Fruit fly (Drosophila melanogaster): ENCODE measurements around the gene Nepl3.

The Nepl3 gene

dm6 chr2L:5085561-5085960 is 27.5 kb upstream of the Nepl3 start:
- TF ChIP-seq CG8478 (optimal IDR thresholded peaks at IDR 0.05): no peak
- TF ChIP-seq CTCF (optimal IDR thresholded peaks at IDR 0.05): no peak

DNA sequence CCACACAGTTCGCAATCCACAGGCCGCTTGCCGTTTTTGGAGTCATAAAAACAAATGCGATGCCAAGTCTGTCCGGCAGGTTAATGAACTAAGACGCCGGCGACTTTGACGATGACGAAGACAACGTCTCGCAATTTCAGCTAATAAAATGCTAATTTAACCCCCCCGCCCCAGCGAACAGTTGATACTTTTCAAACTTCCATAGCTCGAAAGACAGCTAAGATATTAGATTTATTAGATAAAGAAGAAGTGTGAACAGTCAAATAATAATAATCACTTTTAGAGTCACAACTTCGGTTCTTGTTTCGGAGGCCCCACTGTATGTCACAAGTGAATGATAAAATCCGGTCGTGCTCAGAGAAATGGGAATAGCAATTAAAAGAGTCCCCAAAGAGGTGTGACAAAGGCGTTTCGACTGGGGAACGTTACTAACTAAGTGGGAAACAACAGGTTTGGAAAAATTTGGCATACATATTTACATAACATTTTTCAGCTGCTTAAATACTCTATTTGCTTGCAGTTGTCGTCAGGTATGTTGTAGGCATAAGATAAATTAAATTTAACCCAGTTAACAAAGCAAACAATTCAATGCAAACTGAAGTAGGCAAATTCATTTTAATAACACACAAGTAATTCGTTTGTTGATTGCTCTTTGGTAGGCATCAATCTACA is 26.7 kb upstream of the Nepl3 start:
- TF ChIP-seq CG8478 (optimal IDR thresholded peaks at IDR 0.05) (no peak), CTCF (optimal IDR thresholded peaks at IDR 0.05) (no peak)

DNA sequence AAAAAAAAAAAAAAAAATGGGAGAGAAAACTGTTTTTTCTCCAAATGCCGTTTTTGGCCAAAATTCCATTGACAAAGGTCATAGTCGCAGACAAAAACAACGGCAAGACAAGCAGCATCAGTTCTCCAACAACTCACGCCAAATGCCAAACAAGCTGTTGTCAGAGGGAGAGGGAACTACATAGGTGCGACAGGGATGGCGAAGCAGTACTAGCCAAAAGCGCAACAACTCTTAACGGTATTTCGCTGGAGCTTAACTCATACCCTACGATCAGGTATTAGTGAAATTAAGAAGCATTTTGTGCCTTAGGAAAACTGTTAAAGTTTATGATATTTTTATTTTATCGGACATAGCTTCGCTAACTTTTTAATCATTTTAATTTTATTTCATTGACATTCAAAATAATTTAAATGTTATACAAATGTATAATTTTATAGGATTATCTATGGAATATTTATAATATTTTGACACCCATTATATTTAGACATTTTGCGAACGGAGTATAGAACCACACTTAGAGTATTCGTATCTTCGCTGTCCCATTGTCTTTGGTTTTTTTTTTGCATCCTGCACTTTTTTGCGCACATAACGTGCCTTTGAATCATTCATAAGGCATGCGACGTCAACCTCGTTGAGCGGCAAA is 22.3 kb upstream of the Nepl3 start:
- TF ChIP-seq CG8478 (optimal IDR thresholded peaks at IDR 0.05) (no peak), CTCF (optimal IDR thresholded peaks at IDR 0.05) (no peak)

DNA sequence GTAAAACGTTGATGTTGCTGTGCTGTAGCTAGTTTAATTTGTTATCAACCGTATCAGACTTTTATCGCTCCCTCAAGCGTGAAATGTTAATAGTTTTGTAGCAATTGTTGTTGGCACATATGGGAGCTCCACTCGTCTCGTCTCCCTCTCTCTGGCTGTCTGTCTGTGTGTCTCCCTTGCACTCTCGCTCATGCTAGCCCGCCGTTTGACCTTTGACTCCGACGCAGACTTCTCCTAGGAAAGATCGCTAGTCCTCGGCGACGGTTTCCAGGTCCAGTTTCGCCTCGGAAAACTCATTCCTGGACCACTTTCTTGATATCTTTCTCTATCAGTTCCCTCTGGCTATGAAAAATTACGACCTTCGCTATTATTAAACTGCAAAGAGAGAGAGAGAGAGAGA is 21.2 kb upstream of the Nepl3 start:
- no peak for TF ChIP-seq CG8478 (optimal IDR thresholded peaks at IDR 0.05)
- no peak for TF ChIP-seq CTCF (optimal IDR thresholded peaks at IDR 0.05)

dm6 chr2L:5072357-5072756 is 14.3 kb upstream of the Nepl3 start:
- no peak for TF ChIP-seq CTCF (optimal IDR thresholded peaks at IDR 0.05)
- TF ChIP-seq CG8478 (optimal IDR thresholded peaks at IDR 0.05): no peak

dm6 chr2L:5070797-5071579 is 12.9 kb upstream of the Nepl3 start, which contains the start of gene RpL37A:
TSS of gene RpL37A (plus strand) at chr2L:5070957.
- peak; percentile 5 to 54 for TF ChIP-seq CTCF (optimal IDR thresholded peaks at IDR 0.05)
- TF ChIP-seq CG8478 (optimal IDR thresholded peaks at IDR 0.05): no peak

dm6 chr2L:5063936-5064335 is 5.9 kb upstream of the Nepl3 start:
- TF ChIP-seq CTCF (optimal IDR thresholded peaks at IDR 0.05) (no peak), CG8478 (optimal IDR thresholded peaks at IDR 0.05) (no peak)

DNA sequence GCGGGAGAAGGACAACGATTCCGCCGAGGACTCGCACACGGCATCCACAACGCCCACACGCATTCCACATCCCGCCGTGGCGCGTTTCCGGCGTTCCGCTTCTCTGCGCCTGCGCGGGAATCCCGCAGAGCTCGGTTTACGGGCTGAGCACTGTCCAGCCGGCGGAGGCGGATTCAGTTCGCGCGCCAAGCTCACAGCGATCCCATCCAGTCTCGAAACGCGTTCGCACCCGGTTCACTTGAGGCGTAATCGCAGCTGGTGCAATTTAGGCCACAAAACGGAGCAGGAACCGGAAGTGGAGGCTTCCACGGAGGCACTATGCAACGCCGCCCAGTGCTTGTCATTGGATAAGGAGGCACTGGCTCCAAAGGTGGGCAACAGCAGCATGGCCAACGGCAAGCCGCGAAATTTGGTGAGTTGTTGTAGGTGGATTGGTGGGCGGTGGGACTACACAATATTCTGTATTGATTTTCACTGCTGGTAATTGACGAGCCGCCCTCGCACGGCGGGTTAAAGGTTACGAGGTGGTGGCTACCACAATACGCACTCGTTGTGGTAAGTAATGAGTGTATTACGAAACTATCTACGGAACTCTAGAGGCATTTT is 4.9 kb upstream of the Nepl3 start:
- TF ChIP-seq CTCF (optimal IDR thresholded peaks at IDR 0.05) (no peak), CG8478 (optimal IDR thresholded peaks at IDR 0.05) (no peak)

DNA sequence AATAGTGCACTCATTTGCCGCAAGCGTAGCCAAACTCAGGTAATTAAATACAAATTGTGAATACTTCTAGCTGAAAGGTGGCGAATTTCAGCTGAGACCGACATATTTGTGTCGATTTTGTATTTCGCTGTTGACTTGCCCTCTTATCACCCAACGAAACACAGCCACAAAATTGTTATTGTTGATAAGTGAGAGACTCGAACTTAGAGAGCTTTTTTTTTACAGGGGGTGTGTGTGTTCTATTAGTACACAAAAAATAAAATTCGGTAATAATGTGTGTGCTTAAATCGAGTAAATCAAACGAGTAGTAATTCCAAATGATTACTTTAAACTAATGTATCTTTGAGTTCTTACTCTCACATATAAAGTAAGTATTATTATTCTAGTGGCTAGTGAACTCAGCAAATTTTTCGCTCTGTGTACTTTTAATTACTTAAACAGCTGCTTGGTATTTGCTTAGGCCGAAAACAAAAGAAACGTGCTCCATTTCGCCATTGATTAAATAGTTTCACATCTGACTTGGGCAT is 3.0 kb upstream of the Nepl3 start:
- no peak for TF ChIP-seq CTCF (optimal IDR thresholded peaks at IDR 0.05)
- no peak for TF ChIP-seq CG8478 (optimal IDR thresholded peaks at IDR 0.05)

DNA sequence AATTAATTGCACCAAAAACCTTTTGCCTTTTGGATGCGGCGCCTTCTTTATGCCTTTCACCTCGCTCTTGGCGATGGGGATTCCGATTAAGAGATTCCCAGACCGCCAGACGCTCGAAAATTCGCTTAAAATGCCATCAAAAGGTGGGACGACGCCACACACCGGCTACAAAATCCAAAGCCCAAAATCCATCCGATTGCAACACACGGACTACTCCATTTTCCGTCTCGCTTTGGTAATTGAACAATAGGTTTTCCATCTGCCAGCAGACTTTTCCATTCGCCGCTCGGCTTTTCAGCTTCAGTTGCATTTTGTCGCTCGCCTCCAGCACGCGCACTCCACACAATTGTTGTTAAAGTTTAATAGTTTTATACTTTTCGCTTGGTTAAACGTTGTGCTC is 2.5 kb upstream of the Nepl3 start, which contains the start of gene qtc:
qtc (plus strand) TSS at position 301 of the 400 bp plus-strand sequence.
- TF ChIP-seq CG8478 (optimal IDR thresholded peaks at IDR 0.05): no peak
- no peak for TF ChIP-seq CTCF (optimal IDR thresholded peaks at IDR 0.05)

DNA sequence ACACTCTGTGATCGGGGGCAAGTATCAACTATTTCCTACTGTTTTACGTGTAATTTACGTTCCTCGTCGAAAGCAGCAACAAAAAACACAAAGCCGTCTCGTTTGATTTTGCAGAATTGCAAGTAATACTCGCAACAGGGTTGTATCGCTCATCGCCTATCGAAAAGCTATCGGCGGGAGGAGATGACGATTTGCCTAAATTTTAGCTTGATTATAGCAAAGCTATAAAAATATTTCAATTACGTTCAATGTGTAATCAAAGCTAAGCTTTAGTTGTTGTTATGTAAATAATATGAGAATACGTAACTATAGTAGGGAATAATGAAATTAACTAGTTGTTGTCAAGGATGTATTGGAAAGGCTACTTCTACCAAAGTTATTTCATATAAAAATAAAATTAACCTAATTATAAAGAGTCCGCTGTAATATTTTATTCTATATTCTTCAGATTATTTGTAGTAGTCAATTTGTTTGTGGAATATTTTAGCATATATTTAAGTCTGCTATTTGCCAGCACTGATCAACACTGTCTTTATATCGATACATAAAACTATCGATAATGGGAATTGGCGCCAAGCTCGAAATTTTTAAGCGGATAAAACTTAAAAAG is 1.7 kb upstream of the Nepl3 start, which contains the start of gene Rpn11:
Rpn11 (minus strand) TSS at position 146 of the 610 bp plus-strand sequence.
- TF ChIP-seq CTCF (optimal IDR thresholded peaks at IDR 0.05) (no peak), CG8478 (optimal IDR thresholded peaks at IDR 0.05) (no peak)

dm6 chr2L:5055528-5055927 is 2.5 kb downstream of the Nepl3 start:
- TF ChIP-seq CTCF (optimal IDR thresholded peaks at IDR 0.05): no peak

DNA sequence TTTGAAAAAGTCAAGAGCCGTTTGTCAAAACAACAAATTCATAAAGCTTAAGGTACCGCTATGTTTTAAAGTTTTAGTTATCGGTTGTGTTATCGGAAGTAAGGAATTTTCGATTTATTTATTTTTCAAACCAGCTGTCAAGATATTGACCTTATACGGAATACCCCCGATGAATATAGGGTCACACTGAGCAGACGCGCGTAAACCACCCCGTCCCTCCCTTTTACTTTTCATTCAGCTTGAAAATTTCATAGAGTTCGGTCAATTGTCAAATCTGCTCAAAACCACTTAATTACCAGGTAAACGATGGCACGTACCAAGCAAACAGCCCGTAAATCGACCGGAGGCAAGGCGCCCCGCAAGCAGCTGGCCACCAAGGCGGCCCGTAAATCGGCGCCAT is 3.1 kb downstream of the Nepl3 start, which contains the start of the genes CG14036 and His3.3A:
CG14036 (minus strand) TSS at position 64 of the 400 bp plus-strand sequence.
His3.3A (plus strand) TSS at position 106 of the 400 bp plus-strand sequence.
- peak; percentile 5 to 21 for TF ChIP-seq CTCF (optimal IDR thresholded peaks at IDR 0.05)
- TF ChIP-seq CG8478 (optimal IDR thresholded peaks at IDR 0.05): no peak

dm6 chr2L:5052994-5053393 is 5.1 kb downstream of the Nepl3 start, which contains the start of gene eIF3h:
TSS of gene eIF3h (minus strand) at chr2L:5053094.
- TF ChIP-seq CTCF (optimal IDR thresholded peaks at IDR 0.05) (no peak), CG8478 (optimal IDR thresholded peaks at IDR 0.05) (no peak)
